Worm (Caenorhabditis elegans): ENCODE measurements around the gene F16B4.7.
A peak's percentile ranks its signal among the peaks of the same experiment; 100 is the strongest.

Gene F16B4.7

DNA sequence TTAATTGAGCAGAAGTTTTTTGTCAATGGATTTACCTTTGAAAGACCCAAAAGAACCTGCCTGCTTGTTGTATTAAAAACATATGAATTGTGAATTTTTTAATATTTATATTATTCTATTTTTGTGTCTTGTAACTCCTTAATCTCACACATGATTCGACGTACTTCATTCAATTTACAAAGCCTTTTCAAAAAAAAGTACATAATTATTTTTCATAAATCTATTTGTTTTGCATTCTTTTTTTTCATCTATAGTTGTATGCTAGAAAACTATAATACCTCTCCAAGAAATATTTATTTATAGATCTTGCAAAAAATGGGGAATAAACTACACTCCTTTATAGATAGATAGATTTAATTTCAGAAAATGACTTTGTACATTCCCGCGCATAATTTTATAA, 33.2 kb downstream of the F16B4.7 start, which contains the start of gene nhr-179:
TSS of gene nhr-179 (minus strand) at position 101 of the 400 bp plus-strand sequence.
- TF ChIP-seq nhr-90 (tag; optimal IDR thresholded peaks at IDR 0.05; ENCODE audit: poor library complexity) (no peak), egl-13 (tag; optimal IDR thresholded peaks at IDR 0.05) (no peak), lin-15B (tag; optimal IDR thresholded peaks at IDR 0.05) (no peak), hlh-17 (GFP tag; optimal IDR thresholded peaks at IDR 0.05; ENCODE audit: borderline replicate concordance) (no peak), nhr-76 (tag; optimal IDR thresholded peaks at IDR 0.05) (no peak), ceh-63 (GFP tag; optimal IDR thresholded peaks at IDR 0.05) (no peak), alr-1 (tag; optimal IDR thresholded peaks at IDR 0.05; ENCODE audit: borderline replicate concordance) (no peak), F16B12.6 (tag; optimal IDR thresholded peaks at IDR 0.05) (no peak), dsc-1 (tag; optimal IDR thresholded peaks at IDR 0.05) (no peak), mdl-1 (tag; optimal IDR thresholded peaks at IDR 0.05) (no peak), unc-62 (GFP tag; optimal IDR thresholded peaks at IDR 0.05) (no peak), unc-30 (tag; optimal IDR thresholded peaks at IDR 0.05) (no peak), aly-2 (tag; optimal IDR thresholded peaks at IDR 0.05) (no peak)

DNA sequence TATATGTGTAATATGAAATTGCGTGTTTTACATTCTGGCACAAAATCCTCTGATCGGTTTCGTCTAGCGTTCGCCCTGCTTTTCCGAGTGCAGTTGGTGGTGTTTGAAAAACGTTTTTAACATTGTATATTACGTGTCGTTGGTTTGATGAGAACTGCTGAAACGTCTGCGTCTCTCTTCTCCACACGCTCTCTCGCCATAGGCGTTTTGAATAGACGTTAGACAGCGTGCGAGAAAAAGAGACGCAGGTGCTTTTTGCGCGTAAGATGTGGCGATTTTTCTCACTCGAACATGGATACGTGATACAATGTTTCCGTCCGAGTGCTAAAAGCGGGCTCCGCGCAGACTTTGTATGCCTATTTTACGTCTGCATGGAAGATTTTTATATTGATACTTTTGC, 35.0 kb downstream of the F16B4.7 start:
- TF ChIP-seq nhr-28 (tag; optimal IDR thresholded peaks at IDR 0.05) (no peak), aly-2 (tag; optimal IDR thresholded peaks at IDR 0.05) (no peak), unc-98 (GFP tag; IDR thresholded peaks at IDR 0.05) (no peak)

DNA sequence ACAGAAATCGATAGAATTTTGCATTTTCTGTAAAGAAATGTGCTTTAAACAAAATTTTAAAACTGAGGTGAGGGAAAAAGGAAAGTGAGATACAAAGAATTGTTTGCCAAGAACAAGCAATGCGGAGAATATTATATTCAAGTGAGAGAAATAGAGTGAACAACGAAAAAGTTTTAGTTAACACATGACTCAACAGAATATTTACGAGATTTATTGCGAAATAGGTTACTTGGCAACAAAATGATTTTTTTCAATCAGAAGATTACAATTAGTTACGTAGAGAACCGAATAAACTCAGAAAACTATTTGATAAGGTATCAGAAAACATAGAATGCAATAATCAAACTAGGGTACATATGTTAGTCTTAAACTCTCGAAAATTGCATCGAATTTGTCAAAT, 36.0 kb downstream of the F16B4.7 start, which contains the start of gene nhr-117:
TSS of gene nhr-117 (minus strand) at position 27 of the 400 bp plus-strand sequence.
- peak; percentile 40 for TF ChIP-seq skn-1 (tag; optimal IDR thresholded peaks at IDR 0.05)
- no peak for TF ChIP-seq nhr-11 (tag; optimal IDR thresholded peaks at IDR 0.05)
- peak in 1 of 2 experiments; percentile 1 for TF ChIP-seq lsy-2 (tag; optimal IDR thresholded peaks at IDR 0.05)
- TF ChIP-seq zip-4 (GFP tag; optimal IDR thresholded peaks at IDR 0.05) = peak; percentile 67
- no peak for TF ChIP-seq blmp-1 (tag; optimal IDR thresholded peaks at IDR 0.05)
- TF ChIP-seq lin-35 (GFP tag; optimal IDR thresholded peaks at IDR 0.05) = peak in 1 of 2 experiments; percentile 14
- peak; percentile 27 for TF ChIP-seq nhr-71 (tag; optimal IDR thresholded peaks at IDR 0.05)
- TF ChIP-seq efl-1 (optimal IDR thresholded peaks at IDR 0.05) = no peak
- TF ChIP-seq efl-1 (GFP tag; optimal IDR thresholded peaks at IDR 0.05 in 1 of 2) = peak in 1 of 2 experiments; percentile 81
- TF ChIP-seq nhr-20 (tag; optimal IDR thresholded peaks at IDR 0.05) = peak; percentile 2

DNA sequence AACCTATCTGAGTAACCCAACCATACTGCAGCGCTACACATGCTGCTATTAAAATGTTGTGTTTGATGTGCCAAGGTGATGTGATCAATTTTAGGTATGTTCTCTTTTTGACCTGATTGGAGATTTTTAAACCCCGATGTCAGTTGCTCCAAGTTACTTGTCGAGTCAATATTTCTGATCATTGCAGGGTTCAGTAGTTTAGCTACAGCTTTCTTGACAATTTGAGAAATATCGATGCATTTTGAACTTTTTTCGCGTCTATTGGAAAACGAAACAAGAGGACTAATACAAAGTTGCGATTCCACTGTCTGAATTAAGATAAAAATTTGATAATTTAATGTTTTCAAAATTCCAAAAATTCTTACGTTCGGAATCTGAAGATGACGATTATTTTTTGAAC, 37.9 kb downstream of the F16B4.7 start:
- no peak for TF ChIP-seq unc-30 (tag; optimal IDR thresholded peaks at IDR 0.05)
- TF ChIP-seq nhr-12 (tag; optimal IDR thresholded peaks at IDR 0.05) = no peak
- TF ChIP-seq nhr-71 (tag; optimal IDR thresholded peaks at IDR 0.05) = no peak
- TF ChIP-seq zip-4 (GFP tag; optimal IDR thresholded peaks at IDR 0.05) = no peak
- TF ChIP-seq vab-15 (tag; optimal IDR thresholded peaks at IDR 0.05) = no peak
- TF ChIP-seq sox-4 (tag; optimal IDR thresholded peaks at IDR 0.05) = no peak
- no peak for TF ChIP-seq ceh-90 (tag; optimal IDR thresholded peaks at IDR 0.05)
- no peak for TF ChIP-seq unc-86 (tag; optimal IDR thresholded peaks at IDR 0.05)
- no peak for TF ChIP-seq unc-130 (tag; optimal IDR thresholded peaks at IDR 0.05)
- no peak for TF ChIP-seq mef-2 (tag; optimal IDR thresholded peaks at IDR 0.05)
- TF ChIP-seq lsy-2 (tag; optimal IDR thresholded peaks at IDR 0.05) = no peak
- TF ChIP-seq mab-9 (GFP tag; IDR thresholded peaks at IDR 0.05) = no peak
- no peak for TF ChIP-seq tlp-1 (tag; optimal IDR thresholded peaks at IDR 0.05)
- no peak for TF ChIP-seq lin-14 (GFP tag; optimal IDR thresholded peaks at IDR 0.05)

DNA sequence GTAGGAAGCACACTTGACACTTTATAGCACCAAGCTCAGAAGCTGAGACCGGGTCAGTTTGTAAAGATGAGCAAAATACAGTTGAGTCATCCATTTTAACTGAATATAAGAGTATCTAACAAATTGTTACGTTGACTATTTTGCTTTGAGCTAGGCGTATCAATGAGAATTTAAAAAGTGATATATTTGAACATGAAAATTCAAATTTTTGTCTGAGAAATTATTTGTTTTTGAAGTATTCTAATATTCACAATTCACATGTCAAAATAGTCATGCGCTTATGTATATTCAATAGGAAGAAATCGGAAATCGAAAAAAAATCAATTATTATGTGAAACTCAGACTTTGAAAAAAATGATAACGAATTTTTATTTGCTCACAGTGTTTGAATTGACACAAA, 38.8 kb downstream of the F16B4.7 start, which contains the start of gene nhr-110:
TSS of gene nhr-110 (minus strand) at position 101 of the 400 bp plus-strand sequence.
- TF ChIP-seq grh-1 (GFP tag; IDR thresholded peaks at IDR 0.05) (no peak), ceh-82 (tag; optimal IDR thresholded peaks at IDR 0.05) (no peak), efl-3 (GFP tag; optimal IDR thresholded peaks at IDR 0.05) (no peak), mdl-1 (tag; optimal IDR thresholded peaks at IDR 0.05) (no peak), ceh-88 (GFP tag; IDR thresholded peaks at IDR 0.05) (no peak), egl-27 (tag; optimal IDR thresholded peaks at IDR 0.05) (no peak), hlh-17 (GFP tag; optimal IDR thresholded peaks at IDR 0.05; ENCODE audit: borderline replicate concordance) (no peak), fos-1 (tag; optimal IDR thresholded peaks at IDR 0.05) (no peak), nhr-77 (tag; optimal IDR thresholded peaks at IDR 0.05) (no peak), mab-9 (GFP tag; IDR thresholded peaks at IDR 0.05) (no peak), nhr-20 (tag; optimal IDR thresholded peaks at IDR 0.05) (no peak)

Measured in whole organism, L1 larva.